Worm (Caenorhabditis elegans) whole organism, L1 larva: Measurements from ENCODE around the gene cdc-25.3.
A peak's percentile ranks its signal among the peaks of the same experiment; 100 is the strongest.

Experiments used
- C04F5.9 ChIP-seq: sonication (generic microtip); optimal IDR thresholded peaks from 2 replicates; lab custom pipeline; 2016; ENCODE audit warnings: missing genetic modification characterization, missing compliant biosample characterization
- C34B4.2 ChIP-seq: sonication (generic microtip); optimal IDR thresholded peaks from 2 replicates; lab custom pipeline; 2017; ENCODE audit warnings: mild to moderate bottlenecking, missing genetic modification characterization, missing compliant biosample characterization
- Y116A8C.19 ChIP-seq: sonication (generic microtip); optimal IDR thresholded peaks from 2 replicates; lab custom pipeline; 2016; ENCODE audit warnings: missing compliant biosample characterization, missing genetic modification characterization, borderline replicate concordance
- aha-1 ChIP-seq: fragments of 150-350 bp; optimal IDR thresholded peaks from 2 replicates; lab custom pipeline; 2014; ENCODE audit warnings: missing biosample characterization, missing genetic modification characterization
- alr-1 ChIP-seq: fragments of 200-800 bp; sonication (Bioruptor generic); optimal IDR thresholded peaks from 2 replicates; lab custom pipeline; 2018; ENCODE audit warnings: borderline replicate concordance, mild to moderate bottlenecking, missing genetic modification characterization, missing compliant biosample characterization
- ama-1 ChIP-seq: fragments of 150-350 bp; optimal IDR thresholded peaks from 2 replicates; lab custom pipeline; 2014
- ceh-8 ChIP-seq: fragments of 200-800 bp; sonication (Bioruptor generic); optimal IDR thresholded peaks from 2 replicates; lab custom pipeline; 2018; ENCODE audit warnings: mild to moderate bottlenecking, missing genetic modification characterization, moderate library complexity, missing compliant biosample characterization
- ces-1 ChIP-seq: fragments of 150-350 bp; optimal IDR thresholded peaks from 2 replicates; lab custom pipeline; 2014; ENCODE audit warnings: missing biosample characterization, missing genetic modification reagents, missing genetic modification characterization
- dpl-1 ChIP-seq, 3 experiments: fragments of 150-350 bp in 2 of 3; sonication (generic microtip) in 1 of 3; optimal IDR thresholded peaks; 2 replicates each; lab custom pipeline; 2014 to 2017; ENCODE audit warnings: missing biosample characterization in 3 of 3, missing genetic modification characterization in 3 of 3, missing genetic modification reagents in 3 of 3
- efl-1 ChIP-seq, 4 experiments: fragments of 150-350 bp; optimal IDR thresholded peaks in 3 of 4; peaks in 1 of 4; 1 replicate in 1 of 4; 2 replicates in 3 of 4; lab custom pipeline; 2014; ENCODE audit warnings: missing biosample characterization in 2 of 4, missing genetic modification characterization in 2 of 4, missing genetic modification reagents in 2 of 4
- egl-27 ChIP-seq, 2 experiments: fragments of 150-350 bp in 1 of 2; sonication (generic microtip); optimal IDR thresholded peaks; 3 replicates each; lab custom pipeline; 2017 to 2018; ENCODE audit warnings: missing biosample characterization in 2 of 2, missing genetic modification characterization in 2 of 2, missing genetic modification reagents in 2 of 2
- elt-3 ChIP-seq, 6 experiments: fragments of 150-350 bp in 1 of 6; sonication (generic microtip); optimal IDR thresholded peaks; 2 replicates each; lab custom pipeline; 2017 to 2018; ENCODE audit warnings: missing biosample characterization in 6 of 6, missing genetic modification characterization in 6 of 6, inconsistent platforms in 1 of 6
- ets-5 ChIP-seq: fragments of 200-800 bp; sonication (Bioruptor generic); IDR thresholded peaks from 2 replicates; pipeline ENCODE4 v1.3.6; 2022; ENCODE audit warnings: missing genetic modification characterization, missing compliant biosample characterization
- fkh-10 ChIP-seq: sonication (generic microtip); optimal IDR thresholded peaks from 2 replicates; lab custom pipeline; 2017; ENCODE audit warnings: missing biosample characterization, missing genetic modification reagents, missing genetic modification characterization
- grh-1 ChIP-seq: fragments of 200-800 bp; sonication (Bioruptor generic); IDR thresholded peaks from 2 replicates; pipeline ENCODE4 v1.3.6; 2022; ENCODE audit warnings: missing genetic modification reagents, missing genetic modification characterization, missing compliant biosample characterization
- hpl-2 ChIP-seq: fragments of 150-350 bp; optimal IDR thresholded peaks from 2 replicates; lab custom pipeline; 2014; ENCODE audit warnings: missing biosample characterization, missing genetic modification reagents, missing genetic modification characterization
- irx-1 ChIP-seq: sonication (generic microtip); optimal IDR thresholded peaks from 2 replicates; lab custom pipeline; 2016; ENCODE audit warnings: missing genetic modification characterization, missing compliant biosample characterization
- jun-1 ChIP-seq: fragments of 150-350 bp; optimal IDR thresholded peaks from 2 replicates; lab custom pipeline; 2014; ENCODE audit warnings: missing biosample characterization, missing genetic modification reagents, missing genetic modification characterization
- lin-15B ChIP-seq: fragments of 150-350 bp; sonication (generic microtip); optimal IDR thresholded peaks from 3 replicates; lab custom pipeline; 2014; ENCODE audit warnings: missing biosample characterization, missing genetic modification characterization
- lin-35 ChIP-seq, 2 experiments: fragments of 150-350 bp; optimal IDR thresholded peaks; 2 replicates each; lab custom pipeline; 2014; ENCODE audit warnings: missing biosample characterization in 2 of 2, missing genetic modification characterization in 2 of 2, missing genetic modification reagents in 2 of 2
- lin-39 ChIP-seq: fragments of 150-350 bp; optimal IDR thresholded peaks from 2 replicates; lab custom pipeline; 2014; ENCODE audit warnings: missing biosample characterization, missing genetic modification reagents, missing genetic modification characterization
- lsy-2 ChIP-seq, 2 experiments: fragments of 150-350 bp; optimal IDR thresholded peaks; 2 replicates each; lab custom pipeline; 2014; ENCODE audit warnings: missing biosample characterization in 2 of 2, missing genetic modification characterization in 2 of 2
- mab-9 ChIP-seq: fragments of 200-800 bp; sonication (Bioruptor generic); IDR thresholded peaks from 2 replicates; pipeline ENCODE4 v1.3.6; 2022; ENCODE audit warnings: missing genetic modification reagents, missing genetic modification characterization, missing compliant biosample characterization
- mef-2 ChIP-seq: fragments of 150-350 bp; optimal IDR thresholded peaks from 2 replicates; lab custom pipeline; 2014; ENCODE audit warnings: missing biosample characterization, missing genetic modification characterization
- mep-1 ChIP-seq: fragments of 150-350 bp; optimal IDR thresholded peaks from 2 replicates; lab custom pipeline; 2014; ENCODE audit warnings: missing biosample characterization, missing genetic modification characterization
- nhr-19 ChIP-seq: fragments of 200-800 bp; sonication (Bioruptor generic); conservative IDR thresholded peaks from 2 replicates; pipeline ENCODE4 v1.3.6; 2022; ENCODE audit warnings: missing genetic modification characterization, missing compliant biosample characterization
- nhr-20 ChIP-seq: sonication (generic microtip); optimal IDR thresholded peaks from 2 replicates; lab custom pipeline; 2016; ENCODE audit warnings: mild to moderate bottlenecking, missing genetic modification characterization, missing compliant biosample characterization
- nhr-237 ChIP-seq: fragments of 150-350 bp; optimal IDR thresholded peaks from 2 replicates; lab custom pipeline; 2014; ENCODE audit warnings: missing biosample characterization, missing genetic modification characterization
- nhr-71 ChIP-seq: sonication (generic microtip); optimal IDR thresholded peaks from 2 replicates; lab custom pipeline; 2016; ENCODE audit warnings: mild to moderate bottlenecking, missing genetic modification characterization, moderate library complexity, missing compliant biosample characterization
- nhr-85 ChIP-seq: sonication (generic microtip); peaks from one replicate; lab custom pipeline; 2016; ENCODE audit warnings: missing genetic modification characterization, inconsistent platforms, missing compliant biosample characterization
- pag-3 ChIP-seq: sonication (generic microtip); optimal IDR thresholded peaks from 2 replicates; lab custom pipeline; 2017; ENCODE audit warnings: missing genetic modification characterization, mild to moderate bottlenecking, missing compliant biosample characterization, antibody characterized with exemption, borderline replicate concordance; ENCODE audit not compliant: insufficient read depth
- pqm-1 ChIP-seq: sonication (generic microtip); optimal IDR thresholded peaks from 3 replicates; lab custom pipeline; 2017; ENCODE audit warnings: missing biosample characterization, missing genetic modification characterization
- skn-1 ChIP-seq: fragments of 150-350 bp; optimal IDR thresholded peaks from 2 replicates; lab custom pipeline; 2014; ENCODE audit warnings: missing biosample characterization, missing genetic modification characterization
- snpc-4 ChIP-seq: fragments of 150-350 bp; optimal IDR thresholded peaks from 2 replicates; lab custom pipeline; 2014; ENCODE audit warnings: missing biosample characterization, missing genetic modification characterization
- snu-23 ChIP-seq: sonication (generic microtip); optimal IDR thresholded peaks from 2 replicates; lab custom pipeline; 2016; ENCODE audit warnings: missing genetic modification characterization, missing compliant biosample characterization
- sup-37 ChIP-seq: fragments of 200-800 bp; sonication (Bioruptor generic); optimal IDR thresholded peaks from 2 replicates; lab custom pipeline; 2018; ENCODE audit warnings: mild to moderate bottlenecking, missing genetic modification characterization, missing compliant biosample characterization
- tbx-2 ChIP-seq: sonication (generic microtip); optimal IDR thresholded peaks from 2 replicates; lab custom pipeline; 2016; ENCODE audit warnings: missing genetic modification characterization, missing compliant biosample characterization
- tlp-1 ChIP-seq: fragments of 150-350 bp; optimal IDR thresholded peaks from 2 replicates; lab custom pipeline; 2014; ENCODE audit warnings: missing biosample characterization, missing genetic modification characterization
- unc-98 ChIP-seq: fragments of 200-800 bp; sonication (Bioruptor generic); IDR thresholded peaks from 2 replicates; pipeline ENCODE4 v1.3.6; 2022; ENCODE audit warnings: missing genetic modification characterization, missing compliant biosample characterization
- zip-4 ChIP-seq: fragments of 200-800 bp; sonication (Bioruptor generic); optimal IDR thresholded peaks from 2 replicates; lab custom pipeline; 2018; ENCODE audit warnings: mild to moderate bottlenecking, missing genetic modification characterization, moderate library complexity, missing compliant biosample characterization

The cdc-25.3 gene

DNA sequence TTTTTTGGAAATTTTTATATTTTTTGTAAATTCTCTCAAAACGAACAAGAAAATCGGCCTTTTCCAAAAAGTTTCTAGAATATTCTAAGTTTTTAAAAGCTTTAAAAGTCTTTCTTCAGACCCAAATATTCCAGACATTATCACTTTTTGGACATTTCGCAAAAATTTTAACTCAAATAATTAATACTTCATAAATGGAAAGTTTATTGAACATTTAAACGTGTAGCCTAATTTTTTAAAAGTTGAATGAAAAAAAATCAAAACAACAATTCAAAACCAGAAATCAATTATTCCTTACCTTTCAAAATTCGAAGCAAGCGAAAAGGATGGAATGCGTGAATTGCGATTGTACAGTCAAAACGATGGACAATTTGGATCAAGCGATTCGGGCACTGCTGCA, 2.1 kb upstream of the cdc-25.3 start, which contains the start of gene ZK637.15:
Gene ZK637.15 (plus strand): TSS at position 301 of the 400 bp plus-strand sequence.
- TF ChIP-seq zip-4 (GFP tag; lab: Kevin White, UChicago) (no peak), efl-1 (optimal IDR thresholded peaks at IDR 0.05; lab: Kevin White, UChicago) (no peak), efl-1 (GFP tag; optimal IDR thresholded peaks at IDR 0.05 in 1 of 2; lab: Kevin White, UChicago) (peak in 1 of 2 experiments; percentile 23)

DNA sequence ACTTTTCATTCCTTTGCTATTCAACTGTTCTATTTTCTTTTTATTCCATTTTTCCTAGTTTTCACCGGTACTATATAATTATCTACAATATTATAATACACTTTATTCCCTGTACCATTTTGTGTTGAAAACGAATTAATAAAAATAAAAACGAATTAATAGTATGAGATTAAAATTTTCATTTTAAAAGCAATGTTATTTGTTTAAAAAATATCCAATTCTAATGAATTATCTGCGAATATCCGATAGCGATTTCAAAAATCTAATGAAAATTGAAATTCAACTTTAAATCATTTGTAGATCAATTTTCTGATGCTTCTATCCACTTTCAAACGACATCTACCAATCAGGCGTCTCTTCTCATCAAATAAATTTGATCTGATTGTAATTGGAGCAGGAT, 4.3 kb downstream of the cdc-25.3 start, which contains the start of gene trxr-2:
Gene trxr-2 (plus strand): TSS at position 301 of the 400 bp plus-strand sequence.
- TF ChIP-seq C04F5.9 (tag; lab: Kevin White, UChicago): no peak
- TF ChIP-seq ceh-8 (GFP tag; lab: Kevin White, UChicago): no peak
- no peak for TF ChIP-seq nhr-237 (tag; lab: Kevin White, UChicago)
- TF ChIP-seq jun-1 (tag; lab: Kevin White, UChicago): no peak
- no peak for TF ChIP-seq nhr-19
- no peak for TF ChIP-seq ces-1 (GFP tag; lab: Kevin White, UChicago)
- no peak for TF ChIP-seq ama-1 (lab: Kevin White, UChicago)
- no peak for TF ChIP-seq elt-3 (tag; optimal IDR thresholded peaks at IDR 0.05; lab: Kevin White, UChicago)
- TF ChIP-seq aha-1: no peak
- TF ChIP-seq nhr-20: no peak
- no peak for TF ChIP-seq pag-3 (tag; lab: Kevin White, UChicago)
- TF ChIP-seq sup-37 (GFP tag; lab: Kevin White, UChicago): no peak
- no peak for TF ChIP-seq dpl-1 (GFP tag; optimal IDR thresholded peaks at IDR 0.05; lab: Kevin White, UChicago)
- TF ChIP-seq egl-27 (tag; optimal IDR thresholded peaks at IDR 0.05; lab: Kevin White, UChicago): no peak
- TF ChIP-seq, all 84 proteins: peak for 0

DNA sequence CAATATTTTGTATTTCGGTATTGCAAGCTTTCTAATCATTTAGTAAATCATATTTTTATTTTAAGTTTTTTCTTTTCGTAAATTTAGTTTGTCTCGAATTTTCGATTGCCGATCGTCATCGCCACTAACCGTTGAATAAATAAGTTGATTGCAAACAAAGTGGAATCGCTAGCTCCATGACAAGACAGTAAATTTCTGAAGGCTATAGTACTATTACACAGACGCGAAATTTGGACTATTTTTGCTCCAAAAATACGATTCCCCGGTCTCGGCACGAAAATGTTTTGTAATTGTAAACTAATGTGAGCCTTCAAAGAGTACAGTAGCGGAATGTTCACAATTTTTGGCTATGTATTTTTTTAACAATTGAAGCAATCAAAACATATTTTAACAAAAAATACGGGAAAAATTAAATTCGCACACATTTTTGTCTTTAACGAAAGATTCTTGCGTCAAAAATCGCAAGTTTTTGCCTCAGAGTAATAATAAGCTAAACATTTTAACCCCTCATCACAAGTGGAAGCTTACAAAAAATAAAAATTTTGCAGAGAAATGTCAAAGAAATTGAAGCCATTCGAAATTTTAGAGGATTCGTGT, 6.0 kb downstream of the cdc-25.3 start, which contains the start of gene tpk-1:
Gene tpk-1 (plus strand): TSS at position 547 of the 597 bp plus-strand sequence.
- TF ChIP-seq tbx-2 (no peak), tlp-1 (tag; lab: Kevin White, UChicago) (no peak), pqm-1 (tag; lab: Kevin White, UChicago) (no peak), mab-9 (GFP tag; lab: Robert Waterston, UW) (no peak), snpc-4 (no peak), ces-1 (GFP tag; lab: Kevin White, UChicago) (no peak), hpl-2 (GFP tag; lab: Kevin White, UChicago) (no peak), irx-1 (tag; lab: Kevin White, UChicago) (no peak), unc-98 (GFP tag; lab: Robert Waterston, UW) (no peak), C34B4.2 (no peak)

DNA sequence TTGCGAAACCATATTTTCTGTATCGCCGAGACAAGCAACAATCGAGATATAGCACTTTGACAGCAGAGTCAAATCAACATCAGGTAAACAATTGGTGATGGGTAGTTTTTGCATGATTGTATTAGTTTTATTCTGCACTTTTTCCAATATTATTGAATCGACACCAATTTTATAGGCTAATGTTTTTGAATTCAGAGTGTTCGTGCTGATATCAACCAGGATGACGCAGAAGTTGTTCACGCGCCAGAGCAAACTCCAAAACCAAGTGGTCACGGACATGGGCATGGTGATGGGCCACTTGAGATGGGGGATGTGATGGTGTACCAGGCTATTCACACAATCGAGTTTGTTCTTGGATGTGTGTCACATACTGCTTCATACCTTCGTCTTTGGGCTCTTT, 7.6 kb downstream of the cdc-25.3 start:
- TF ChIP-seq tlp-1 (tag; lab: Kevin White, UChicago): no peak
- no peak for TF ChIP-seq lin-39
- TF ChIP-seq mep-1 (tag; lab: Kevin White, UChicago): no peak
- TF ChIP-seq nhr-237 (tag; lab: Kevin White, UChicago): no peak
- TF ChIP-seq alr-1 (tag; lab: Kevin White, UChicago): no peak
- TF ChIP-seq snu-23 (GFP tag; lab: Kevin White, UChicago): no peak
- TF ChIP-seq lin-15B (tag; lab: Kevin White, UChicago): no peak
- TF ChIP-seq snpc-4: no peak
- TF ChIP-seq ets-5: no peak

ce11 chrIII:8904914-8905665, 12.6 kb downstream of the cdc-25.3 start, which contains the start of gene unc-32:
Gene unc-32 (plus strand): TSS chrIII:8905615.
- peak; percentile 50 for TF ChIP-seq skn-1
- TF ChIP-seq alr-1 (tag; lab: Kevin White, UChicago): no peak
- TF ChIP-seq Y116A8C.19 (tag; lab: Kevin White, UChicago): no peak
- peak; percentile 4 for TF ChIP-seq nhr-20
- peak; percentile 41 to 47 for TF ChIP-seq lin-35 (GFP tag; optimal IDR thresholded peaks at IDR 0.05; lab: Kevin White, UChicago)
- TF ChIP-seq nhr-71 (tag; lab: Kevin White, UChicago): peak; percentile 65
- TF ChIP-seq grh-1 (GFP tag; lab: Robert Waterston, UW): no peak
- peak in 2 of 3 experiments; percentile 36 to 40 for TF ChIP-seq dpl-1 (GFP tag; optimal IDR thresholded peaks at IDR 0.05; lab: Kevin White, UChicago)
- TF ChIP-seq tbx-2: peak; percentile 21
- TF ChIP-seq nhr-85 (tag; lab: Kevin White, UChicago): peak; percentile 37
- no peak for TF ChIP-seq unc-98 (GFP tag; lab: Robert Waterston, UW)
- peak; percentile 39 to 40 for TF ChIP-seq efl-1 (optimal IDR thresholded peaks at IDR 0.05; lab: Kevin White, UChicago)
- TF ChIP-seq efl-1 (GFP tag; optimal IDR thresholded peaks at IDR 0.05 in 1 of 2; lab: Kevin White, UChicago): peak; percentile 35 to 37
- TF ChIP-seq mep-1 (tag; lab: Kevin White, UChicago): peak; percentile 63
- peak; percentile 33 for TF ChIP-seq fkh-10
- TF ChIP-seq C04F5.9 (tag; lab: Kevin White, UChicago): peak; percentile 56
- TF ChIP-seq mef-2: no peak
- TF ChIP-seq jun-1 (tag; lab: Kevin White, UChicago): no peak
- TF ChIP-seq lsy-2 (tag; optimal IDR thresholded peaks at IDR 0.05; lab: Kevin White, UChicago): peak; percentile 19 to 70
